Worm (Caenorhabditis elegans) whole organism, L2 larva: ENCODE measurements around the gene B0228.1.

ENCODE experiments used
- C34F6.9 ChIP-seq: fragments of 150-350 bp; optimal IDR thresholded peaks from 2 replicates; lab custom pipeline; 2014; ENCODE audit warnings: missing biosample characterization, missing genetic modification characterization
- R02D3.7 ChIP-seq: fragments of 150-350 bp; optimal IDR thresholded peaks from 2 replicates; lab custom pipeline; 2014; ENCODE audit warnings: missing biosample characterization, missing genetic modification characterization
- Y55F3AM.14 ChIP-seq: fragments of 200-800 bp; sonication (Bioruptor generic); optimal IDR thresholded peaks from 2 replicates; lab custom pipeline; 2018; ENCODE audit warnings: mild to moderate bottlenecking, missing genetic modification characterization, missing compliant biosample characterization
- ZK546.5 ChIP-seq: sonication (generic microtip); optimal IDR thresholded peaks from 2 replicates; lab custom pipeline; 2017; ENCODE audit warnings: missing biosample characterization, missing genetic modification characterization
- alr-1 ChIP-seq: fragments of 150-350 bp; optimal IDR thresholded peaks from 2 replicates; lab custom pipeline; 2014; ENCODE audit warnings: missing biosample characterization, missing genetic modification characterization
- blmp-1 ChIP-seq: sonication (generic microtip); optimal IDR thresholded peaks from 2 replicates; lab custom pipeline; 2017; ENCODE audit warnings: missing genetic modification characterization, mild to moderate bottlenecking, missing compliant biosample characterization, antibody characterized with exemption, moderate library complexity; ENCODE audit not compliant: insufficient read depth
- ceh-16 ChIP-seq: fragments of 150-350 bp; optimal IDR thresholded peaks from 2 replicates; lab custom pipeline; 2014; ENCODE audit warnings: missing biosample characterization, missing genetic modification characterization
- dmd-4 ChIP-seq: sonication (generic microtip); optimal IDR thresholded peaks from 2 replicates; lab custom pipeline; 2017; ENCODE audit warnings: missing biosample characterization, missing genetic modification characterization
- egl-27 ChIP-seq: sonication (generic microtip); optimal IDR thresholded peaks from 3 replicates; lab custom pipeline; 2017; ENCODE audit warnings: missing biosample characterization, missing genetic modification reagents, missing genetic modification characterization
- elt-1 ChIP-seq: fragments of 150-350 bp; optimal IDR thresholded peaks from 2 replicates; lab custom pipeline; 2014; ENCODE audit warnings: missing biosample characterization, missing genetic modification characterization
- fos-1 ChIP-seq: fragments of 150-350 bp; optimal IDR thresholded peaks from 2 replicates; lab custom pipeline; 2014; ENCODE audit warnings: missing biosample characterization, missing genetic modification characterization
- lin-39 ChIP-seq: fragments of 150-350 bp; optimal IDR thresholded peaks from 2 replicates; lab custom pipeline; 2014; ENCODE audit warnings: missing biosample characterization, missing genetic modification reagents, missing genetic modification characterization
- mab-5 ChIP-seq: fragments of 150-350 bp; optimal IDR thresholded peaks from 2 replicates; lab custom pipeline; 2014; ENCODE audit warnings: missing biosample characterization, missing genetic modification characterization
- mbf-1 ChIP-seq: sonication (generic microtip); optimal IDR thresholded peaks from 2 replicates; lab custom pipeline; 2017; ENCODE audit warnings: missing biosample characterization, missing genetic modification characterization
- mdl-1 ChIP-seq, 2 experiments: fragments of 150-350 bp in 1 of 2; sonication (generic microtip) in 1 of 2; optimal IDR thresholded peaks; 2 replicates each; lab custom pipeline; 2017; ENCODE audit warnings: missing biosample characterization in 2 of 2, missing genetic modification characterization in 2 of 2
- nhr-10 ChIP-seq: sonication (generic microtip); optimal IDR thresholded peaks from 2 replicates; lab custom pipeline; 2017; ENCODE audit warnings: missing biosample characterization, missing genetic modification characterization
- nhr-21 ChIP-seq: fragments of 150-350 bp; optimal IDR thresholded peaks from 2 replicates; lab custom pipeline; 2014; ENCODE audit warnings: missing biosample characterization, missing genetic modification characterization
- nhr-25 ChIP-seq: fragments of 150-350 bp; sonication (generic microtip); optimal IDR thresholded peaks from 3 replicates; lab custom pipeline; 2014; ENCODE audit warnings: missing biosample characterization, missing genetic modification characterization
- nhr-6 ChIP-seq: fragments of 150-350 bp; optimal IDR thresholded peaks from 2 replicates; lab custom pipeline; 2014; ENCODE audit warnings: missing biosample characterization, missing genetic modification characterization
- sma-3 ChIP-seq: sonication (generic microtip); optimal IDR thresholded peaks from 2 replicates; lab custom pipeline; 2016; ENCODE audit warnings: missing genetic modification reagents, missing genetic modification characterization, missing compliant biosample characterization
- sma-9 ChIP-seq, 2 experiments: fragments of 150-350 bp in 1 of 2; sonication (generic microtip) in 1 of 2; optimal IDR thresholded peaks; 2 replicates each; lab custom pipeline; 2014 to 2016; ENCODE audit warnings: missing genetic modification characterization in 2 of 2, mild to moderate bottlenecking in 1 of 2, missing biosample characterization in 1 of 2, missing compliant biosample characterization in 1 of 2, missing genetic modification reagents in 1 of 2, moderate library complexity in 1 of 2
- snpc-4 ChIP-seq: fragments of 150-350 bp; optimal IDR thresholded peaks from 2 replicates; lab custom pipeline; 2014; ENCODE audit warnings: missing biosample characterization, missing genetic modification characterization
- unc-39 ChIP-seq: fragments of 150-350 bp; optimal IDR thresholded peaks from 2 replicates; lab custom pipeline; 2014; ENCODE audit warnings: missing biosample characterization, missing genetic modification characterization
- unc-55 ChIP-seq: fragments of 150-350 bp; sonication (generic microtip); optimal IDR thresholded peaks from 3 replicates; lab custom pipeline; 2014; ENCODE audit warnings: missing biosample characterization, missing genetic modification reagents, missing genetic modification characterization
- unc-62 ChIP-seq: fragments of 150-350 bp; optimal IDR thresholded peaks from 2 replicates; lab custom pipeline; 2014; ENCODE audit warnings: missing biosample characterization, missing genetic modification reagents, missing genetic modification characterization
- zag-1 ChIP-seq: fragments of 150-350 bp; optimal IDR thresholded peaks from 2 replicates; lab custom pipeline; 2014; ENCODE audit warnings: missing biosample characterization, missing genetic modification characterization
- ztf-1 ChIP-seq: fragments of 200-800 bp; sonication (Bioruptor generic); conservative IDR thresholded peaks from 2 replicates; pipeline ENCODE4 v1.3.6; 2022; ENCODE audit warnings: missing genetic modification characterization, missing compliant biosample characterization
- ztf-11 ChIP-seq: sonication (generic microtip); optimal IDR thresholded peaks from 2 replicates; lab custom pipeline; 2017; ENCODE audit warnings: missing biosample characterization, missing genetic modification characterization

The B0228.1 gene

ce11 chrII:7803174-7803573 is 48.0 kb downstream of the B0228.1 start:
- TF ChIP-seq ceh-16 = peak; percentile 85
- no peak for TF ChIP-seq unc-39 (tag; lab: Kevin White, UChicago)
- TF ChIP-seq ztf-1 (GFP tag; lab: Robert Waterston, UW) = no peak
- no peak for TF ChIP-seq dmd-4 (tag; lab: Kevin White, UChicago)
- TF ChIP-seq C34F6.9 (tag; lab: Kevin White, UChicago) = no peak
- TF ChIP-seq alr-1 = no peak
- TF ChIP-seq mdl-1 (tag; optimal IDR thresholded peaks at IDR 0.05; lab: Kevin White, UChicago) = no peak
- TF ChIP-seq mbf-1 (tag; lab: Kevin White, UChicago) = no peak
- TF ChIP-seq ztf-11 = no peak
- no peak for TF ChIP-seq nhr-21
- TF ChIP-seq snpc-4 (tag; lab: Kevin White, UChicago) = no peak
- TF ChIP-seq elt-1 = peak; percentile 17
- TF ChIP-seq ZK546.5 (tag; lab: Kevin White, UChicago) = no peak
- TF ChIP-seq unc-55 (GFP tag; lab: Kevin White, UChicago) = no peak
- TF ChIP-seq mab-5 = no peak
- TF ChIP-seq lin-39 (tag; lab: Kevin White, UChicago) = no peak
- peak; percentile 8 for TF ChIP-seq nhr-25 (tag; lab: Kevin White, UChicago)
- TF ChIP-seq sma-9 (GFP tag; optimal IDR thresholded peaks at IDR 0.05; lab: Kevin White, UChicago) = no peak
- TF ChIP-seq sma-9 (tag; optimal IDR thresholded peaks at IDR 0.05; lab: Kevin White, UChicago) = no peak
- TF ChIP-seq unc-62 (GFP tag; lab: Kevin White, UChicago) = no peak
- TF ChIP-seq blmp-1 (tag; lab: Kevin White, UChicago) = no peak

- TF ChIP-seq R02D3.7 (no peak), nhr-6 (tag; lab: Kevin White, UChicago) (no peak), zag-1 (tag; lab: Kevin White, UChicago) (no peak), ceh-16 (no peak), C34F6.9 (tag; lab: Kevin White, UChicago) (no peak), blmp-1 (tag; lab: Kevin White, UChicago) (no peak), unc-55 (GFP tag; lab: Kevin White, UChicago) (no peak), fos-1 (tag; lab: Kevin White, UChicago) (no peak), sma-3 (no peak), nhr-10 (tag; lab: Kevin White, UChicago) (no peak), egl-27 (tag; lab: Kevin White, UChicago) (no peak), nhr-21 (no peak), Y55F3AM.14 (GFP tag; lab: Kevin White, UChicago) (no peak)
Observed at ce11 chrII:7806054-7806453, 50.9 kb downstream of the B0228.1 start.
